Worm (Caenorhabditis elegans) whole organism, late embryonic: ENCODE data around the gene Y45G5AM.3.
A peak's percentile ranks its signal among the peaks of the same experiment; 100 is the strongest.

Source experiments
- C08G9.2 ChIP-seq: sonication (generic microtip); optimal IDR thresholded peaks from 2 replicates; lab custom pipeline; 2016; ENCODE audit warnings: mild to moderate bottlenecking, missing genetic modification characterization, moderate library complexity, missing compliant biosample characterization
- K02D7.2 ChIP-seq: sonication (generic microtip); optimal IDR thresholded peaks from 2 replicates; lab custom pipeline; 2017; ENCODE audit warnings: mild to moderate bottlenecking, missing genetic modification characterization, missing compliant biosample characterization
- K09A11.1 ChIP-seq: sonication (generic microtip); optimal IDR thresholded peaks from 2 replicates; lab custom pipeline; 2017; ENCODE audit warnings: antibody characterized with exemption, mild to moderate bottlenecking, missing genetic modification characterization, missing compliant biosample characterization; ENCODE audit not compliant: insufficient read depth
- T23F11.4 ChIP-seq: fragments of 200-800 bp; sonication (Bioruptor generic); optimal IDR thresholded peaks from 2 replicates; lab custom pipeline; 2018; ENCODE audit warnings: mild to moderate bottlenecking, missing genetic modification characterization, missing compliant biosample characterization
- ahr-1 ChIP-seq: sonication (generic microtip); optimal IDR thresholded peaks from 2 replicates; lab custom pipeline; 2016; ENCODE audit warnings: missing genetic modification characterization, missing compliant biosample characterization
- ama-1 ChIP-seq: fragments of 150-350 bp; optimal IDR thresholded peaks from 2 replicates; lab custom pipeline; 2014
- ceh-14 ChIP-seq: sonication (generic microtip); optimal IDR thresholded peaks from 2 replicates; lab custom pipeline; 2016; ENCODE audit warnings: missing genotype, missing genetic modification characterization, missing compliant biosample characterization
- ceh-18 ChIP-seq: sonication (generic microtip); optimal IDR thresholded peaks from 2 replicates; lab custom pipeline; 2016; ENCODE audit warnings: missing genetic modification characterization, missing compliant biosample characterization
- ceh-22 ChIP-seq: sonication (generic microtip); optimal IDR thresholded peaks from 2 replicates; lab custom pipeline; 2017; ENCODE audit warnings: missing biosample characterization, missing genetic modification characterization
- ceh-31 ChIP-seq: sonication (generic microtip); optimal IDR thresholded peaks from 2 replicates; lab custom pipeline; 2016; ENCODE audit warnings: missing genetic modification characterization, missing compliant biosample characterization
- ceh-45 ChIP-seq: fragments of 200-800 bp; sonication (Bioruptor generic); IDR thresholded peaks from 2 replicates; pipeline ENCODE4 v1.3.6; 2022; ENCODE audit warnings: missing genetic modification reagents, missing genetic modification characterization, missing compliant biosample characterization
- ceh-6 ChIP-seq: fragments of 200-800 bp; sonication (Bioruptor generic); optimal IDR thresholded peaks from 2 replicates; lab custom pipeline; 2018; ENCODE audit warnings: mild to moderate bottlenecking, missing genetic modification characterization, missing compliant biosample characterization
- ceh-9 ChIP-seq: sonication (generic microtip); optimal IDR thresholded peaks from 2 replicates; lab custom pipeline; 2016; ENCODE audit warnings: mild to moderate bottlenecking, missing genetic modification characterization, inconsistent platforms, missing compliant biosample characterization
- dmd-4 ChIP-seq: sonication (generic microtip); optimal IDR thresholded peaks from 2 replicates; lab custom pipeline; 2016; ENCODE audit warnings: borderline replicate concordance, missing genetic modification characterization, missing compliant biosample characterization
- dve-1 ChIP-seq: sonication (generic microtip); optimal IDR thresholded peaks from 2 replicates; lab custom pipeline; 2017; ENCODE audit warnings: antibody characterized with exemption, mild to moderate bottlenecking, missing genetic modification characterization, missing compliant biosample characterization
- eyg-1 ChIP-seq: sonication (generic microtip); optimal IDR thresholded peaks from 2 replicates; lab custom pipeline; 2016; ENCODE audit warnings: missing genotype, missing genetic modification characterization, missing compliant biosample characterization
- fax-1 ChIP-seq: sonication (generic microtip); optimal IDR thresholded peaks from 2 replicates; lab custom pipeline; 2016; ENCODE audit warnings: missing genotype, missing genetic modification characterization, missing compliant biosample characterization
- fkh-10 ChIP-seq: fragments of 150-350 bp; optimal IDR thresholded peaks from 2 replicates; lab custom pipeline; 2014; ENCODE audit warnings: missing biosample characterization, missing genetic modification reagents, missing genetic modification characterization
- fkh-6 ChIP-seq: sonication (generic microtip); optimal IDR thresholded peaks from 2 replicates; lab custom pipeline; 2016; ENCODE audit warnings: missing genetic modification characterization, missing compliant biosample characterization
- gmeb-2 ChIP-seq: sonication (generic microtip); optimal IDR thresholded peaks from 2 replicates; lab custom pipeline; 2016; ENCODE audit warnings: missing genetic modification characterization, inconsistent platforms, missing compliant biosample characterization
- hlh-13 ChIP-seq: fragments of 200-800 bp; sonication (Bioruptor generic); optimal IDR thresholded peaks from 2 replicates; lab custom pipeline; 2018; ENCODE audit warnings: mild to moderate bottlenecking, missing genetic modification characterization, missing compliant biosample characterization
- hlh-6 ChIP-seq: sonication (generic microtip); optimal IDR thresholded peaks from 2 replicates; lab custom pipeline; 2016; ENCODE audit warnings: missing genotype, missing genetic modification characterization, missing compliant biosample characterization
- hlh-8 ChIP-seq: sonication (generic microtip); optimal IDR thresholded peaks from 2 replicates; lab custom pipeline; 2016; ENCODE audit warnings: missing genotype, missing genetic modification characterization, missing compliant biosample characterization
- lim-6 ChIP-seq: sonication (generic microtip); optimal IDR thresholded peaks from 2 replicates; lab custom pipeline; 2016; ENCODE audit warnings: missing genetic modification characterization, missing compliant biosample characterization
- lin-11 ChIP-seq: fragments of 200-800 bp; sonication (Bioruptor generic); optimal IDR thresholded peaks from 2 replicates; lab custom pipeline; 2018; ENCODE audit warnings: mild to moderate bottlenecking, missing genetic modification characterization, missing compliant biosample characterization
- madf-2 ChIP-seq: sonication (generic microtip); optimal IDR thresholded peaks from 2 replicates; lab custom pipeline; 2017; ENCODE audit warnings: missing genetic modification characterization, missing compliant biosample characterization
- nfya-1 ChIP-seq: sonication (generic microtip); optimal IDR thresholded peaks from 2 replicates; lab custom pipeline; 2017; ENCODE audit warnings: missing genetic modification characterization, mild to moderate bottlenecking, missing compliant biosample characterization, antibody characterized with exemption, moderate library complexity
- nhr-11 ChIP-seq: fragments of 150-350 bp; optimal IDR thresholded peaks from 2 replicates; lab custom pipeline; 2014; ENCODE audit warnings: missing biosample characterization, missing genetic modification characterization
- nhr-232 ChIP-seq: sonication (generic microtip); optimal IDR thresholded peaks from 2 replicates; lab custom pipeline; 2016; ENCODE audit warnings: missing genetic modification characterization, missing compliant biosample characterization
- npax-4 ChIP-seq: sonication (generic microtip); optimal IDR thresholded peaks from 2 replicates; lab custom pipeline; 2016; ENCODE audit warnings: missing genetic modification characterization, missing compliant biosample characterization
- pax-1 ChIP-seq: fragments of 150-350 bp; optimal IDR thresholded peaks from 2 replicates; lab custom pipeline; 2014; ENCODE audit warnings: missing biosample characterization, missing genetic modification characterization
- pha-4 ChIP-seq: fragments of 150-350 bp; optimal IDR thresholded peaks from 2 replicates; lab custom pipeline; 2018; ENCODE audit warnings: missing biosample characterization, missing genetic modification reagents, missing genetic modification characterization
- pros-1 ChIP-seq: fragments of 150-350 bp; optimal IDR thresholded peaks from 2 replicates; lab custom pipeline; 2014; ENCODE audit warnings: missing biosample characterization, missing genetic modification reagents, missing genetic modification characterization
- ref-2 ChIP-seq: sonication (generic microtip); optimal IDR thresholded peaks from 2 replicates; lab custom pipeline; 2016; ENCODE audit warnings: missing genetic modification characterization, missing compliant biosample characterization
- sdc-2 ChIP-seq: sonication (generic microtip); optimal IDR thresholded peaks from 2 replicates; lab custom pipeline; 2016; ENCODE audit warnings: missing genotype, missing genetic modification characterization, missing compliant biosample characterization
- sox-4 ChIP-seq: sonication (generic microtip); optimal IDR thresholded peaks from 2 replicates; lab custom pipeline; 2017; ENCODE audit warnings: mild to moderate bottlenecking, missing genetic modification characterization, inconsistent platforms, missing compliant biosample characterization
- syd-9 ChIP-seq: sonication (generic microtip); optimal IDR thresholded peaks from 2 replicates; lab custom pipeline; 2016; ENCODE audit warnings: mild to moderate bottlenecking, missing genetic modification characterization, moderate library complexity, missing compliant biosample characterization
- tbx-2 ChIP-seq: sonication (generic microtip); optimal IDR thresholded peaks from 2 replicates; lab custom pipeline; 2016; ENCODE audit warnings: missing genetic modification characterization, missing compliant biosample characterization
- tbx-7 ChIP-seq: sonication (generic microtip); optimal IDR thresholded peaks from 2 replicates; lab custom pipeline; 2016; ENCODE audit warnings: missing genotype, missing genetic modification characterization, missing compliant biosample characterization
- unc-3 ChIP-seq, 2 experiments: fragments of 200-800 bp in 1 of 2; sonication (Bioruptor generic) in 1 of 2; sonication (generic microtip) in 1 of 2; conservative IDR thresholded peaks in 1 of 2; optimal IDR thresholded peaks in 1 of 2; 2 replicates each; pipeline versions ENCODE4 v1.3.6 to Lab custom; 2016 to 2022; ENCODE audit warnings: missing compliant biosample characterization in 2 of 2, missing genetic modification characterization in 2 of 2, missing genetic modification reagents in 1 of 2
- unc-55 ChIP-seq: sonication (generic microtip); optimal IDR thresholded peaks from 2 replicates; lab custom pipeline; 2017; ENCODE audit warnings: missing biosample characterization, missing genetic modification reagents, missing genetic modification characterization

Gene Y45G5AM.3

ce11 chrV:4122415-4122814 lies 41.9 kb upstream of the Y45G5AM.3 start, which contains the start of gene phat-5:
phat-5 (minus strand) TSS chrV:4122515.
- TF ChIP-seq syd-9 (tag; lab: Kevin White, UChicago) = no peak

DNA sequence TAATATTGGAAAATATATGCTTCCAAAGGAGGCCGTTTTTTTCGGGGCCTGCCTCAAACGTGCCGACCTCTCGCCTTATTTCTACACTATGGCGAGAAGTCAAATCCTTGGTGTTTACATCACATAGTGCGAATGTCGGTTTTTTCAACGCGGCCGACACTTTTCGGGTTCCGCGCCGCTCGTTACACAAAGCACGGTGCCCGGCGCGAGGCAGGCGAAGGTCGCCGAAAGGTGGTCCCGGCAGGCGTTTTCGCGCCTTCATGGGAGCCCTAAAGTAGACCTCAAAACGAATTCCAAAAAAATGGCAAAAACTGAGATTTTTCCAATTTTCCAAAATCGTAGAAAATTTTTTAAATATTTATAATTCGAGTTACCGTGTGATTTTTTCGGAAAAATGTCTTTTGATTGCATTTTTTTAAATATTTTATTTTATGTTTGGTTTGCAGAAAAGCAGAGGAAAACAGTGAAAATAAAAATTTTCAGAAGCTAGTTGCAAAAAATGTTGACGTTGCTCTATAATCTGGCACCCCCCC lies 38.7 kb upstream of the Y45G5AM.3 start, which contains the start of gene T05B4.12:
Gene T05B4.12 (minus strand): TSS at position 483 of the 533 bp plus-strand sequence.
- TF ChIP-seq unc-55 (GFP tag; lab: Kevin White, UChicago) = no peak
- no peak for TF ChIP-seq sdc-2
- no peak for TF ChIP-seq lin-11
- no peak for TF ChIP-seq K02D7.2 (tag; lab: Kevin White, UChicago)
- no peak for TF ChIP-seq gmeb-2 (tag; lab: Kevin White, UChicago)
- no peak for TF ChIP-seq eyg-1 (tag; lab: Kevin White, UChicago)
- TF ChIP-seq pros-1 (tag; lab: Kevin White, UChicago) = no peak
- TF ChIP-seq fkh-6 (tag; lab: Kevin White, UChicago) = no peak
- no peak for TF ChIP-seq ceh-14 (tag; lab: Kevin White, UChicago)
- TF ChIP-seq ama-1 (lab: Kevin White, UChicago) = no peak
- TF ChIP-seq hlh-8 (tag; lab: Kevin White, UChicago) = no peak
- no peak for TF ChIP-seq nhr-232 (tag; lab: Kevin White, UChicago)
- TF ChIP-seq ceh-45 (GFP tag; lab: Robert Waterston, UW) = no peak
- TF ChIP-seq ceh-22 (tag; lab: Kevin White, UChicago) = no peak
- no peak for TF ChIP-seq ceh-31 (tag; lab: Kevin White, UChicago)
- TF ChIP-seq nfya-1 (tag; lab: Kevin White, UChicago) = no peak

ce11 chrV:4127435-4127834 lies 36.9 kb upstream of the Y45G5AM.3 start, which contains the start of gene T05B4.13:
T05B4.13 (minus strand) TSS chrV:4127535.
- TF ChIP-seq ceh-18 (tag; lab: Kevin White, UChicago) (no peak), nhr-232 (tag; lab: Kevin White, UChicago) (no peak), tbx-7 (tag; lab: Kevin White, UChicago) (no peak), hlh-13 (GFP tag; lab: Kevin White, UChicago) (no peak), madf-2 (tag; lab: Kevin White, UChicago) (no peak), dmd-4 (no peak), ahr-1 (tag; lab: Kevin White, UChicago) (no peak), pax-1 (tag; lab: Kevin White, UChicago) (no peak), fkh-6 (tag; lab: Kevin White, UChicago) (no peak), K09A11.1 (tag; lab: Kevin White, UChicago) (no peak), fkh-10 (no peak)

- TF ChIP-seq ceh-6 (no peak), ceh-9 (no peak)
Observed at ce11 chrV:4129604-4130003, 34.8 kb upstream of the Y45G5AM.3 start, which contains the start of gene phat-4. phat-4 (plus strand) TSS chrV:4129904.

DNA sequence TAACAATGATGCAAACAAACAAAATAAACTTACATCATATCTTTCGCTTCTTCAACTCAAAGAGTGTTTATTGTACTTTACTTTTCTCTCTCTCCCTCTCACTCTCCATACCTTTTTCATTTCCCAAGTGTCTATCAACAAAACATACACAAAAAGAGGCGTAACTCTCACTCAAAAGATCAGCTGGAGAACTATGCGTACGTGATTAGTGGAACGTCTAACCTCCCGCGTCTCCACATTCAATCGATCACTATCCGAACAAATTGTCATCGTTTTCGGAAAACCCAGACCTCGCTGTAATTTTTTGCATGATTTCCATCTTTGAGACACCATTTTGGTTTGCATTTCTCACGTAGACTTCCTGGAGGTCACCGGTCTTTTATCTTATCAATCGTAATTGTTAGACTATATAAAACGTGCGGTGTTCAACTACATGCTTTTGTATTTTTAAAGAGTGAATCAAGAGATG lies 32.8 kb upstream of the Y45G5AM.3 start, which contains the start of gene nhr-57:
Gene nhr-57 (plus strand): TSS at position 419 of the 469 bp plus-strand sequence.
- TF ChIP-seq dve-1 (tag; lab: Kevin White, UChicago) = peak; percentile 19
- TF ChIP-seq hlh-8 (tag; lab: Kevin White, UChicago) = no peak
- TF ChIP-seq pha-4 (tag; lab: Kevin White, UChicago) = no peak

ce11 chrV:4134728-4135127 lies 29.6 kb upstream of the Y45G5AM.3 start, which contains the start of gene lgc-1:
lgc-1 (plus strand) TSS chrV:4135028.
- TF ChIP-seq hlh-6 (tag; lab: Kevin White, UChicago) (no peak), nfya-1 (tag; lab: Kevin White, UChicago) (no peak), tbx-7 (tag; lab: Kevin White, UChicago) (no peak), tbx-2 (no peak), ama-1 (lab: Kevin White, UChicago) (no peak), fax-1 (tag; lab: Kevin White, UChicago) (no peak), unc-3 (GFP tag; conservative IDR thresholded peaks at IDR 0.05; lab: Robert Waterston, UW) (no peak), unc-3 (tag; optimal IDR thresholded peaks at IDR 0.05; lab: Kevin White, UChicago) (no peak), ref-2 (tag; lab: Kevin White, UChicago) (no peak), npax-4 (tag; lab: Kevin White, UChicago) (no peak), nhr-11 (no peak), ceh-18 (tag; lab: Kevin White, UChicago) (no peak), sdc-2 (no peak), C08G9.2 (tag; lab: Kevin White, UChicago) (no peak), hlh-8 (tag; lab: Kevin White, UChicago) (no peak), pros-1 (tag; lab: Kevin White, UChicago) (no peak), sox-4 (tag; lab: Kevin White, UChicago) (no peak), T23F11.4 (GFP tag; lab: Kevin White, UChicago) (no peak), lim-6 (tag; lab: Kevin White, UChicago) (no peak)
- TF ChIP-seq, all 69 proteins: peak for 0
